Worm (Caenorhabditis elegans): ENCODE data around the gene C26E1.2.

DNA sequence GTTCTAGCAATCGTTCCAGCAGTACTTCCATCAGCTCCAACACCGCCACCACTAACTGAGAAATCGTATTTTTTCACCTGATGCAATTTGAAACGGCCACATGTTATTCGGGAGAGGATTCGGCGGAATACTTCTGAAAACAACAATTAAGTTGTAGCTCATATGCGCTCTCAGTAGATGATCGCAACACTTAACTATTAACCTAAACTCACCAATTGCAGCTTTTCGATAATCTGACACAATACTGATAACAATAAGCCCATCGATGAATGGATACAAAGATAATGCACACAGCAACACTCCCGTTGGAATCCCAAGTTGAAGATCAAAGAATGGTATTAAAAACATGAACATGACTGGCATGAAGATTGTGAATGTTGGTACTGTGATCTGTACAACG lies 33.1 kb downstream of the C26E1.2 start:
- TF ChIP-seq nfya-1 (tag; optimal IDR thresholded peaks at IDR 0.05; ENCODE audit: insufficient read depth) (no peak), nhr-237 (tag; optimal IDR thresholded peaks at IDR 0.05) (no peak), elt-1 (tag; optimal IDR thresholded peaks at IDR 0.05) (no peak), unc-62 (GFP tag; optimal IDR thresholded peaks at IDR 0.05) (no peak), elt-3 (tag; optimal IDR thresholded peaks at IDR 0.05) (no peak), nhr-11 (tag; optimal IDR thresholded peaks at IDR 0.05) (no peak), nhr-23 (tag; optimal IDR thresholded peaks at IDR 0.05) (no peak)
